Fruit fly (Drosophila melanogaster) whole organism, embryonic: ENCODE data around the gene CG10254.

Experiments used
- B-H1 ChIP-seq: fragments of 200-800 bp; sonication (Bioruptor generic); IDR thresholded peaks from 3 replicates; pipeline ENCODE4 v1.3.6; 2022; ENCODE audit warnings: missing biosample characterization, missing genetic modification characterization
- CG10267 ChIP-seq: fragments of 200-800 bp; sonication (Bioruptor generic); optimal IDR thresholded peaks from 2 replicates; lab custom pipeline; 2018; ENCODE audit warnings: missing biosample characterization, mild to moderate bottlenecking, missing genetic modification characterization, moderate library complexity
- CG12071 ChIP-seq: fragments of 200-800 bp; sonication (Bioruptor generic); optimal IDR thresholded peaks from 3 replicates; lab custom pipeline; 2018; ENCODE audit warnings: missing biosample characterization, mild to moderate bottlenecking, missing genetic modification characterization
- CG12219 ChIP-seq: fragments of 200-800 bp; sonication (Bioruptor generic); optimal IDR thresholded peaks from 3 replicates; lab custom pipeline; 2018; ENCODE audit warnings: missing biosample characterization, mild to moderate bottlenecking, missing genetic modification characterization
- CG13296 ChIP-seq: fragments of 200-800 bp; sonication (Bioruptor generic); optimal IDR thresholded peaks from 3 replicates; lab custom pipeline; 2018; ENCODE audit warnings: missing biosample characterization, mild to moderate bottlenecking, missing genetic modification characterization
- CG13775 ChIP-seq: fragments of 200-800 bp; sonication (Bioruptor generic); optimal IDR thresholded peaks from 3 replicates; lab custom pipeline; 2017; ENCODE audit warnings: missing biosample characterization, mild to moderate bottlenecking, missing genetic modification characterization
- CG14050 ChIP-seq: fragments of 200-800 bp; sonication (Bioruptor generic); IDR thresholded peaks from 3 replicates; pipeline ENCODE4 v1.3.6; 2022; ENCODE audit warnings: missing biosample characterization, missing genetic modification characterization
- CG14441 ChIP-seq: fragments of 200-800 bp; sonication (Bioruptor generic); IDR thresholded peaks from 2 replicates; pipeline ENCODE4 v1.3.6; 2022; ENCODE audit warnings: missing biosample characterization, missing genetic modification characterization
- CG14667 ChIP-seq: fragments of 200-800 bp; sonication (Bioruptor generic); IDR thresholded peaks from 2 replicates; pipeline ENCODE4 v1.3.6; 2022; ENCODE audit warnings: missing biosample characterization, missing genetic modification characterization
- CG15601 ChIP-seq: fragments of 200-800 bp; sonication (Bioruptor generic); optimal IDR thresholded peaks from 3 replicates; lab custom pipeline; 2019; ENCODE audit warnings: missing biosample characterization, mild to moderate bottlenecking, missing genetic modification characterization, moderate library complexity
- CG18599 ChIP-seq: fragments of 200-800 bp; sonication (Bioruptor generic); optimal IDR thresholded peaks from 3 replicates; lab custom pipeline; 2017; ENCODE audit warnings: missing biosample characterization, missing genetic modification characterization, mild to moderate bottlenecking, moderate library complexity, missing genetic modification reagents
- CG2199 ChIP-seq: fragments of 200-800 bp; sonication (Bioruptor generic); IDR thresholded peaks from 3 replicates; pipeline ENCODE4 v1.3.6; 2022; ENCODE audit warnings: missing biosample characterization, missing genetic modification characterization
- CG2678 ChIP-seq: fragments of 200-800 bp; sonication (Bioruptor generic); optimal IDR thresholded peaks from 3 replicates; lab custom pipeline; 2019; ENCODE audit warnings: missing biosample characterization, mild to moderate bottlenecking, missing genetic modification characterization, moderate library complexity
- CG3065 ChIP-seq: fragments of 200-800 bp; sonication (Bioruptor generic); optimal IDR thresholded peaks from 2 replicates; lab custom pipeline; 2016; ENCODE audit warnings: missing biosample characterization, missing genetic modification characterization
- CG31441 ChIP-seq: fragments of 200-800 bp; sonication (Bioruptor generic); IDR thresholded peaks from 2 replicates; pipeline ENCODE4 v1.3.6; 2022; ENCODE audit warnings: missing biosample characterization, missing genetic modification characterization
- CG3281 ChIP-seq: fragments of 200-800 bp; sonication (Bioruptor generic); optimal IDR thresholded peaks from 3 replicates; lab custom pipeline; 2017; ENCODE audit warnings: missing biosample characterization, mild to moderate bottlenecking, missing genetic modification characterization
- CG34376 ChIP-seq: fragments of 200-800 bp; sonication (Bioruptor generic); optimal IDR thresholded peaks from 2 replicates; lab custom pipeline; 2018; ENCODE audit warnings: missing biosample characterization, mild to moderate bottlenecking, missing genetic modification characterization
- CG43689 ChIP-seq: fragments of 200-800 bp; sonication (Bioruptor generic); IDR thresholded peaks from 2 replicates; pipeline ENCODE4 v1.3.6; 2022; ENCODE audit warnings: missing biosample characterization, missing genetic modification characterization
- CG6683 ChIP-seq: fragments of 200-800 bp; sonication (Bioruptor generic); optimal IDR thresholded peaks from 2 replicates; lab custom pipeline; 2017; ENCODE audit warnings: missing biosample characterization, mild to moderate bottlenecking, missing genetic modification characterization, missing genetic modification reagents
- CG8388 ChIP-seq: fragments of 200-800 bp; sonication (Bioruptor generic); optimal IDR thresholded peaks from 2 replicates; lab custom pipeline; 2019; ENCODE audit warnings: missing biosample characterization, mild to moderate bottlenecking, missing genetic modification characterization, moderate library complexity
- CG9215 ChIP-seq: fragments of 200-800 bp; sonication (Bioruptor generic); IDR thresholded peaks from 2 replicates; pipeline ENCODE4 v1.3.6; 2022; ENCODE audit warnings: missing biosample characterization, missing genetic modification characterization
- CG9437 ChIP-seq: fragments of 200-800 bp; sonication (Bioruptor generic); optimal IDR thresholded peaks from 2 replicates; lab custom pipeline; 2018; ENCODE audit warnings: missing biosample characterization, mild to moderate bottlenecking, missing genetic modification characterization
- CTCF ChIP-seq: fragments of 200-800 bp; sonication (Bioruptor generic); optimal IDR thresholded peaks from 2 replicates; lab custom pipeline; 2017; ENCODE audit warnings: missing biosample characterization, mild to moderate bottlenecking, missing genetic modification characterization, moderate library complexity
- Dp ChIP-seq: fragments of 200-800 bp; sonication (Bioruptor generic); optimal IDR thresholded peaks from 2 replicates; lab custom pipeline; 2018; ENCODE audit warnings: missing biosample characterization, mild to moderate bottlenecking, missing genetic modification characterization, moderate library complexity
- Drgx ChIP-seq: fragments of 200-800 bp; sonication (Bioruptor generic); IDR thresholded peaks from 2 replicates; pipeline ENCODE4 v1.3.6; 2022; ENCODE audit warnings: missing biosample characterization, missing genetic modification characterization
- Fer3 ChIP-seq: fragments of 200-800 bp; sonication (Bioruptor generic); optimal IDR thresholded peaks from 2 replicates; lab custom pipeline; 2018; ENCODE audit warnings: missing biosample characterization, mild to moderate bottlenecking, missing genetic modification characterization, moderate library complexity
- Hr78 ChIP-seq, 2 experiments: fragments of 200-800 bp in 1 of 2; fragments of >200 bp in 1 of 2; sonication (Bioruptor generic) in 1 of 2; optimal IDR thresholded peaks; 2 replicates each; lab custom pipeline; 2017 to 2019; ENCODE audit warnings: missing biosample characterization in 2 of 2, missing genetic modification characterization in 2 of 2, mild to moderate bottlenecking in 1 of 2, moderate library complexity in 1 of 2
- NC2α ChIP-seq: fragments of 200-800 bp; sonication (Bioruptor generic); optimal IDR thresholded peaks from 2 replicates; lab custom pipeline; 2016; ENCODE audit warnings: missing biosample characterization, missing genetic modification characterization
- Opbp ChIP-seq: fragments of 200-800 bp; sonication (Bioruptor generic); IDR thresholded peaks from 3 replicates; pipeline ENCODE4 v1.3.6; 2022; ENCODE audit warnings: missing biosample characterization, missing genetic modification characterization; ENCODE audit not compliant: partially characterized antibody
- Ptx1 ChIP-seq: fragments of 200-800 bp; sonication (Bioruptor generic); IDR thresholded peaks from 2 replicates; pipeline ENCODE4 v1.3.6; 2022; ENCODE audit warnings: missing biosample characterization, missing genetic modification characterization
- Ravus ChIP-seq: fragments of 200-800 bp; sonication (Bioruptor generic); IDR thresholded peaks from 2 replicates; pipeline ENCODE4 v1.3.6; 2022; ENCODE audit warnings: missing biosample characterization, missing genetic modification characterization
- Rfx ChIP-seq: fragments of 200-800 bp; sonication (Bioruptor generic); IDR thresholded peaks from 2 replicates; pipeline ENCODE4 v1.3.6; 2022; ENCODE audit warnings: missing biosample characterization, missing genetic modification characterization
- YL-1 ChIP-seq: fragments of 200-800 bp; sonication (Bioruptor generic); optimal IDR thresholded peaks from 3 replicates; lab custom pipeline; 2017; ENCODE audit warnings: missing biosample characterization, mild to moderate bottlenecking, missing genetic modification characterization
- ac ChIP-seq: fragments of 200-800 bp; sonication (Bioruptor generic); optimal IDR thresholded peaks from 3 replicates; lab custom pipeline; 2017; ENCODE audit warnings: missing biosample characterization, mild to moderate bottlenecking, missing genetic modification characterization
- ase ChIP-seq: fragments of 200-800 bp; sonication (Bioruptor generic); IDR thresholded peaks from 3 replicates; pipeline ENCODE4 v1.3.6; 2022; ENCODE audit warnings: missing biosample characterization, missing genetic modification characterization
- bab2 ChIP-seq: fragments of 200-800 bp; sonication (Bioruptor generic); optimal IDR thresholded peaks from 2 replicates; lab custom pipeline; 2016; ENCODE audit warnings: missing biosample characterization, missing genetic modification characterization
- chm ChIP-seq: fragments of 200-800 bp; sonication (Bioruptor generic); IDR thresholded peaks from 2 replicates; pipeline ENCODE4 v1.3.6; 2022; ENCODE audit warnings: missing biosample characterization, missing genetic modification characterization
- cwo ChIP-seq: fragments of 200-800 bp; sonication (Bioruptor generic); optimal IDR thresholded peaks from 3 replicates; lab custom pipeline; 2017; ENCODE audit warnings: missing biosample characterization, missing genetic modification characterization, mild to moderate bottlenecking, moderate library complexity, missing genetic modification reagents
- dan ChIP-seq: fragments of 200-800 bp; sonication (Bioruptor generic); IDR thresholded peaks from 2 replicates; pipeline ENCODE4 v1.3.6; 2022; ENCODE audit warnings: missing biosample characterization, missing genetic modification characterization
- ems ChIP-seq: fragments of 200-800 bp; sonication (Bioruptor generic); optimal IDR thresholded peaks from 3 replicates; lab custom pipeline; 2016; ENCODE audit warnings: missing biosample characterization, missing genetic modification characterization
- ewg ChIP-seq: fragments of 200-800 bp; sonication (Bioruptor generic); optimal IDR thresholded peaks from 3 replicates; lab custom pipeline; 2017; ENCODE audit warnings: mild to moderate bottlenecking, missing biosample characterization, missing genetic modification reagents, missing genetic modification characterization
- gce ChIP-seq: fragments of 200-800 bp; sonication (Bioruptor generic); IDR thresholded peaks from 3 replicates; pipeline ENCODE4 v1.3.6; 2022; ENCODE audit warnings: missing biosample characterization, missing genetic modification characterization
- her ChIP-seq: fragments of 200-800 bp; sonication (Bioruptor generic); optimal IDR thresholded peaks from 2 replicates; lab custom pipeline; 2016; ENCODE audit warnings: missing biosample characterization, missing genetic modification characterization
- hth ChIP-seq: fragments of >200 bp; optimal IDR thresholded peaks from 2 replicates; lab custom pipeline; 2017; ENCODE audit warnings: inconsistent platforms
- inv ChIP-seq: fragments of 200-800 bp; sonication (Bioruptor generic); IDR thresholded peaks from 2 replicates; pipeline ENCODE4 v1.3.6; 2022; ENCODE audit warnings: missing biosample characterization, missing genetic modification characterization; ENCODE audit not compliant: partially characterized antibody
- jumu ChIP-seq: fragments of 200-800 bp; sonication (Bioruptor generic); optimal IDR thresholded peaks from 3 replicates; lab custom pipeline; 2016; ENCODE audit warnings: missing biosample characterization, missing genetic modification characterization
- pfk ChIP-seq: fragments of 200-800 bp; sonication (Bioruptor generic); optimal IDR thresholded peaks from 2 replicates; lab custom pipeline; 2018; ENCODE audit warnings: missing biosample characterization, mild to moderate bottlenecking, missing genetic modification characterization, moderate library complexity
- pita ChIP-seq: fragments of 200-800 bp; sonication (Bioruptor generic); optimal IDR thresholded peaks from 2 replicates; lab custom pipeline; 2017; ENCODE audit warnings: missing biosample characterization, mild to moderate bottlenecking, missing genetic modification characterization
- sisA ChIP-seq: fragments of 200-800 bp; sonication (Bioruptor generic); IDR thresholded peaks from 2 replicates; pipeline ENCODE4 v1.3.6; 2022; ENCODE audit warnings: missing biosample characterization, missing genetic modification characterization
- so ChIP-seq: fragments of 200-800 bp; sonication (Bioruptor generic); IDR thresholded peaks from 3 replicates; pipeline ENCODE4 v1.3.6; 2022; ENCODE audit warnings: missing biosample characterization, missing genetic modification characterization
- sqz ChIP-seq: fragments of 200-800 bp; sonication (Bioruptor generic); optimal IDR thresholded peaks from 3 replicates; lab custom pipeline; 2018; ENCODE audit warnings: missing biosample characterization, mild to moderate bottlenecking, missing genetic modification characterization
- trh ChIP-seq: fragments of 200-800 bp; sonication (Bioruptor generic); optimal IDR thresholded peaks from 2 replicates; lab custom pipeline; 2016; ENCODE audit warnings: missing biosample characterization, missing genetic modification characterization

The CG10254 gene

DNA sequence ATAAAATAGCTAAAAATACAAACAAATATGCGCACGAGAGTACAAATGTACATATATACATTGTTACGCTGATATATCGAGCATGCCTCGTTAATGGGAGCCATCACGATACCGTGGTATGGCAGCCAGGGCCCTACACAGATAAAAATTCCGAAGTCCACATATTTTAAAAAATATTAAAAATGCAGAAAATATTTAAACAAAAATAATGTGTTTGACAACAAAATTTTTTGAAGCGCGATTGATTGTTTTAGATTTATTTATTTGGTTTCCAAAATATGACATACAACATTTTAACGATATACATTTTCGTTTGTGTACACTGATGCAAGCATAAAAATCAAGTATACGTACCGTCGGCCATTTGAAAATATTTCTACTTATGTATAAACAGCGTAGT, 32.0 kb upstream of the CG10254 start (continued):
- peak; percentile 62 for TF ChIP-seq CG6683 (GFP tag; lab: Kevin White, UChicago)
- TF ChIP-seq CG34376: no peak
- peak; percentile 86 for TF ChIP-seq Ptx1 (GFP tag; lab: Robert Waterston, UW)
- peak; percentile 91 for TF ChIP-seq Rfx (GFP tag; lab: Robert Waterston, UW)
- peak; percentile 91 for TF ChIP-seq cwo (GFP tag; lab: Kevin White, UChicago)
- TF ChIP-seq so (GFP tag; lab: Robert Waterston, UW): peak; percentile 66; the same call in 1 of the 3 replicates
- TF ChIP-seq jumu (GFP tag; lab: Kevin White, UChicago): peak; percentile 35
- peak; percentile 64 for TF ChIP-seq ems (GFP tag; lab: Kevin White, UChicago)
- peak; percentile 23 for TF ChIP-seq CG9437
- peak; percentile 94 for TF ChIP-seq CG18599 (GFP tag; lab: Kevin White, UChicago)
- peak; percentile 70; the same call in 1 of the 2 replicates for TF ChIP-seq chm (GFP tag; lab: Robert Waterston, UW)
- TF ChIP-seq inv (GFP tag; lab: Robert Waterston, UW): no peak
- peak; percentile 57 for TF ChIP-seq CG12219 (GFP tag; lab: Kevin White, UChicago)
- no peak; the same call in 2 of the 3 replicates for TF ChIP-seq ase (GFP tag; lab: Robert Waterston, UW)
- peak; percentile 56 for TF ChIP-seq her (GFP tag; lab: Kevin White, UChicago)
- TF ChIP-seq CG3281 (GFP tag; lab: Kevin White, UChicago): peak; percentile 93
- TF ChIP-seq gce (GFP tag; lab: Robert Waterston, UW): no peak
- TF ChIP-seq Dp (GFP tag; lab: Kevin White, UChicago): no peak
- TF ChIP-seq CG10267 (tag; lab: Kevin White, UChicago): peak; percentile 63
- TF ChIP-seq CG9215 (GFP tag; lab: Robert Waterston, UW): peak; percentile 72
- peak; percentile 67 for TF ChIP-seq B-H1 (GFP tag; lab: Robert Waterston, UW)
- TF ChIP-seq bab2 (GFP tag; lab: Kevin White, UChicago): peak; percentile 80
- TF ChIP-seq CG14050 (GFP tag; lab: Robert Waterston, UW): peak; percentile 67
- TF ChIP-seq CG2199 (GFP tag; lab: Robert Waterston, UW): no peak
- peak; percentile 60 for TF ChIP-seq CG12071
- TF ChIP-seq CG2678: peak; percentile 90
- TF ChIP-seq Fer3 (tag; lab: Kevin White, UChicago): peak; percentile 90
- no peak for TF ChIP-seq dan
- peak; percentile 33 for TF ChIP-seq sqz (GFP tag; lab: Kevin White, UChicago)
- no peak for TF ChIP-seq Hr78 (GFP tag; optimal IDR thresholded peaks at IDR 0.05; lab: Kevin White, UChicago)
- TF ChIP-seq trh (GFP tag; lab: Kevin White, UChicago): no peak
- TF ChIP-seq CG15601 (tag; lab: Kevin White, UChicago): no peak
- TF ChIP-seq CG43689 (GFP tag; lab: Robert Waterston, UW): peak; percentile 40; the same call in 1 of the 2 replicates
- no peak for TF ChIP-seq pita (GFP tag; lab: Kevin White, UChicago)
- TF ChIP-seq NC2α: no peak
- TF ChIP-seq CG8388 (GFP tag; lab: Kevin White, UChicago): peak; percentile 31
- peak; percentile 13 for TF ChIP-seq CG3065 (GFP tag; lab: Kevin White, UChicago)
- TF ChIP-seq CG13775 (GFP tag; lab: Kevin White, UChicago): peak; percentile 81
- TF ChIP-seq hth (lab: Kevin White, UChicago): no peak
- TF ChIP-seq ewg: no peak
- peak; percentile 75 for TF ChIP-seq CG13296 (GFP tag; lab: Kevin White, UChicago)
- peak; percentile 55 for TF ChIP-seq Ravus (GFP tag; lab: Robert Waterston, UW)
- peak; percentile 77 for TF ChIP-seq CG31441 (GFP tag; lab: Robert Waterston, UW)
- peak; percentile 55; the same call in 1 of the 2 replicates for TF ChIP-seq CG14667 (GFP tag; lab: Robert Waterston, UW)
- TF ChIP-seq YL-1 (GFP tag; lab: Kevin White, UChicago): no peak
- TF ChIP-seq CG14441: peak; percentile 79
- no peak for TF ChIP-seq pfk (GFP tag; lab: Kevin White, UChicago)
- peak; percentile 88 for TF ChIP-seq Drgx
- peak; percentile 72 for TF ChIP-seq sisA
- TF ChIP-seq ac (GFP tag; lab: Kevin White, UChicago): no peak
- no peak for TF ChIP-seq CTCF (GFP tag; lab: Kevin White, UChicago)
- TF ChIP-seq Opbp (GFP tag; lab: Robert Waterston, UW): no peak
